Fruit fly (Drosophila melanogaster) whole organism, embryonic: ENCODE measurements around the gene CG42749.
A peak's percentile ranks its signal among the peaks of the same experiment; 100 is the strongest.

Experiments used
- Bteb2 ChIP-seq: fragments of 200-800 bp; sonication (Bioruptor generic); optimal IDR thresholded peaks from 2 replicates; lab custom pipeline; 2016; ENCODE audit warnings: missing biosample characterization, missing genetic modification characterization
- CG10147 ChIP-seq: fragments of 200-800 bp; sonication (Bioruptor generic); optimal IDR thresholded peaks from 2 replicates; lab custom pipeline; 2019; ENCODE audit warnings: missing biosample characterization, mild to moderate bottlenecking, missing genetic modification characterization, moderate library complexity
- CG10654 ChIP-seq: fragments of 200-800 bp; sonication (Bioruptor generic); optimal IDR thresholded peaks from 2 replicates; lab custom pipeline; 2016; ENCODE audit warnings: missing biosample characterization, missing genetic modification characterization
- CG10959 ChIP-seq: fragments of 200-800 bp; sonication (Bioruptor generic); IDR thresholded peaks from 2 replicates; pipeline ENCODE4 v1.3.6; 2022; ENCODE audit warnings: missing biosample characterization, missing genetic modification characterization
- CG11723 ChIP-seq: fragments of 200-800 bp; sonication (Bioruptor generic); optimal IDR thresholded peaks from 2 replicates; lab custom pipeline; 2017; ENCODE audit warnings: missing biosample characterization, mild to moderate bottlenecking, missing genetic modification characterization
- CG12071 ChIP-seq: fragments of 200-800 bp; sonication (Bioruptor generic); optimal IDR thresholded peaks from 3 replicates; lab custom pipeline; 2018; ENCODE audit warnings: missing biosample characterization, mild to moderate bottlenecking, missing genetic modification characterization
- CG12104 ChIP-seq: fragments of 200-800 bp; sonication (Bioruptor generic); optimal IDR thresholded peaks from 3 replicates; lab custom pipeline; 2016; ENCODE audit warnings: missing biosample characterization, missing genetic modification characterization
- CG12155 ChIP-seq: fragments of 200-800 bp; sonication (Bioruptor generic); optimal IDR thresholded peaks from 3 replicates; lab custom pipeline; 2016; ENCODE audit warnings: missing biosample characterization, missing genetic modification characterization
- CG12219 ChIP-seq: fragments of 200-800 bp; sonication (Bioruptor generic); optimal IDR thresholded peaks from 3 replicates; lab custom pipeline; 2018; ENCODE audit warnings: missing biosample characterization, mild to moderate bottlenecking, missing genetic modification characterization
- CG13287 ChIP-seq: fragments of 200-800 bp; sonication (Bioruptor generic); IDR thresholded peaks from 2 replicates; pipeline ENCODE4 v1.3.6; 2022; ENCODE audit warnings: missing biosample characterization, missing genetic modification characterization; ENCODE audit not compliant: partially characterized antibody
- CG14965 ChIP-seq: fragments of 200-800 bp; sonication (Bioruptor generic); optimal IDR thresholded peaks from 2 replicates; lab custom pipeline; 2016; ENCODE audit warnings: missing biosample characterization, missing genetic modification characterization, borderline replicate concordance
- CG15514 ChIP-seq: fragments of 200-800 bp; sonication (Bioruptor generic); optimal IDR thresholded peaks from 3 replicates; lab custom pipeline; 2017; ENCODE audit warnings: missing biosample characterization, missing genetic modification characterization, mild to moderate bottlenecking, moderate library complexity, missing genetic modification reagents
- CG17359 ChIP-seq: fragments of 200-800 bp; sonication (Bioruptor generic); optimal IDR thresholded peaks from 3 replicates; lab custom pipeline; 2018; ENCODE audit warnings: missing biosample characterization, mild to moderate bottlenecking, missing genetic modification characterization, moderate library complexity
- CG1792 ChIP-seq: fragments of 200-800 bp; sonication (Bioruptor generic); optimal IDR thresholded peaks from 2 replicates; lab custom pipeline; 2016; ENCODE audit warnings: missing biosample characterization, missing genetic modification characterization
- CG18619 ChIP-seq: fragments of 200-800 bp; sonication (Bioruptor generic); optimal IDR thresholded peaks from 3 replicates; lab custom pipeline; 2017; ENCODE audit warnings: missing biosample characterization, mild to moderate bottlenecking, missing genetic modification characterization
- CG2875 ChIP-seq: fragments of 200-800 bp; sonication (Bioruptor generic); optimal IDR thresholded peaks from 2 replicates; lab custom pipeline; 2017; ENCODE audit warnings: missing biosample characterization, mild to moderate bottlenecking, missing genetic modification characterization, missing genetic modification reagents
- CG31441 ChIP-seq: fragments of 200-800 bp; sonication (Bioruptor generic); IDR thresholded peaks from 2 replicates; pipeline ENCODE4 v1.3.6; 2022; ENCODE audit warnings: missing biosample characterization, missing genetic modification characterization
- CG33557 ChIP-seq: fragments of 200-800 bp; sonication (Bioruptor generic); optimal IDR thresholded peaks from 2 replicates; lab custom pipeline; 2019; ENCODE audit warnings: missing biosample characterization, mild to moderate bottlenecking, missing genetic modification characterization, moderate library complexity
- CG4730 ChIP-seq: fragments of 200-800 bp; sonication (Bioruptor generic); IDR thresholded peaks from 2 replicates; pipeline ENCODE4 v1.3.6; 2022; ENCODE audit warnings: missing biosample characterization, missing genetic modification characterization
- CG7271 ChIP-seq: fragments of 200-800 bp; sonication (Bioruptor generic); optimal IDR thresholded peaks from 2 replicates; lab custom pipeline; 2018; ENCODE audit warnings: missing biosample characterization, mild to moderate bottlenecking, missing genetic modification characterization, moderate library complexity
- CG8359 ChIP-seq: fragments of 200-800 bp; sonication (Bioruptor generic); optimal IDR thresholded peaks from 2 replicates; lab custom pipeline; 2017; ENCODE audit warnings: missing biosample characterization, mild to moderate bottlenecking, missing genetic modification characterization, borderline replicate concordance
- CG8765 ChIP-seq: fragments of 200-800 bp; sonication (Bioruptor generic); IDR thresholded peaks from 2 replicates; pipeline ENCODE4 v1.3.6; 2022; ENCODE audit warnings: missing biosample characterization, missing genetic modification characterization
- CG9437 ChIP-seq: fragments of 200-800 bp; sonication (Bioruptor generic); optimal IDR thresholded peaks from 2 replicates; lab custom pipeline; 2018; ENCODE audit warnings: missing biosample characterization, mild to moderate bottlenecking, missing genetic modification characterization
- D19A ChIP-seq: fragments of 200-800 bp; optimal IDR thresholded peaks from 3 replicates; lab custom pipeline; 2019; ENCODE audit warnings: missing biosample characterization, mild to moderate bottlenecking, missing genetic modification characterization, moderate library complexity
- Deaf1 ChIP-seq: fragments of 200-800 bp; optimal IDR thresholded peaks from 3 replicates; lab custom pipeline; 2019; ENCODE audit warnings: missing biosample characterization, mild to moderate bottlenecking, missing genetic modification characterization, moderate library complexity
- Dfd ChIP-seq, 2 experiments: fragments of >200 bp; optimal IDR thresholded peaks; 2 replicates each; lab custom pipeline; 2017; ENCODE audit warnings: missing biosample characterization in 2 of 2, missing genetic modification characterization in 2 of 2
- Dip3 ChIP-seq: fragments of 200-800 bp; sonication (Bioruptor generic); optimal IDR thresholded peaks from 3 replicates; lab custom pipeline; 2016; ENCODE audit warnings: missing biosample characterization, missing genetic modification characterization
- Fer1 ChIP-seq: fragments of 200-800 bp; sonication (Bioruptor generic); optimal IDR thresholded peaks from 2 replicates; lab custom pipeline; 2017; ENCODE audit warnings: missing biosample characterization, mild to moderate bottlenecking, missing genetic modification characterization
- Myb ChIP-seq: fragments of 200-800 bp; sonication (Bioruptor generic); optimal IDR thresholded peaks from 2 replicates; lab custom pipeline; 2016; ENCODE audit warnings: missing biosample characterization, missing genetic modification characterization
- Neu2 ChIP-seq: fragments of 200-800 bp; sonication (Bioruptor generic); optimal IDR thresholded peaks from 3 replicates; lab custom pipeline; 2016; ENCODE audit warnings: missing biosample characterization, missing genetic modification characterization, borderline replicate concordance
- Rfx ChIP-seq: fragments of 200-800 bp; sonication (Bioruptor generic); IDR thresholded peaks from 2 replicates; pipeline ENCODE4 v1.3.6; 2022; ENCODE audit warnings: missing biosample characterization, missing genetic modification characterization
- Usf ChIP-seq: fragments of 200-800 bp; sonication (Bioruptor generic); optimal IDR thresholded peaks from 2 replicates; lab custom pipeline; 2017; ENCODE audit warnings: missing genotype, missing biosample characterization, missing genetic modification characterization
- dan ChIP-seq: fragments of 200-800 bp; sonication (Bioruptor generic); IDR thresholded peaks from 2 replicates; pipeline ENCODE4 v1.3.6; 2022; ENCODE audit warnings: missing biosample characterization, missing genetic modification characterization
- emc ChIP-seq: fragments of 200-800 bp; sonication (Bioruptor generic); optimal IDR thresholded peaks from 2 replicates; lab custom pipeline; 2016; ENCODE audit warnings: missing biosample characterization, missing genetic modification characterization
- gfzf ChIP-seq: fragments of 200-800 bp; sonication (Bioruptor generic); optimal IDR thresholded peaks from 2 replicates; lab custom pipeline; 2016; ENCODE audit warnings: missing biosample characterization, mild to moderate bottlenecking, missing genetic modification characterization, moderate library complexity
- insv ChIP-seq, 2 experiments: fragments of 200-800 bp; sonication (Bioruptor generic); optimal IDR thresholded peaks; 3 replicates each; lab custom pipeline; 2016 to 2018; ENCODE audit warnings: missing biosample characterization in 2 of 2, missing genetic modification characterization in 2 of 2
- kay ChIP-seq: fragments of 200-800 bp; sonication (Bioruptor generic); optimal IDR thresholded peaks from 2 replicates; lab custom pipeline; 2016; ENCODE audit warnings: missing biosample characterization, missing genetic modification characterization
- ken ChIP-seq: fragments of 200-800 bp; sonication (Bioruptor generic); IDR thresholded peaks from 3 replicates; pipeline ENCODE4 v1.3.6; 2022; ENCODE audit warnings: missing biosample characterization, missing genetic modification characterization
- lmd ChIP-seq: fragments of 200-800 bp; sonication (Bioruptor generic); IDR thresholded peaks from 2 replicates; pipeline ENCODE4 v1.3.6; 2022; ENCODE audit warnings: missing biosample characterization, missing genetic modification characterization
- p53 ChIP-seq: fragments of 200-800 bp; sonication (Bioruptor generic); optimal IDR thresholded peaks from 2 replicates; lab custom pipeline; 2016; ENCODE audit warnings: missing biosample characterization, missing genetic modification characterization
- pita ChIP-seq: fragments of 200-800 bp; sonication (Bioruptor generic); optimal IDR thresholded peaks from 2 replicates; lab custom pipeline; 2017; ENCODE audit warnings: missing biosample characterization, mild to moderate bottlenecking, missing genetic modification characterization
- pum ChIP-seq: fragments of 200-800 bp; sonication (Bioruptor generic); optimal IDR thresholded peaks from 2 replicates; lab custom pipeline; 2016; ENCODE audit warnings: missing biosample characterization, missing genetic modification characterization
- run ChIP-seq: fragments of 200-800 bp; sonication (Bioruptor generic); optimal IDR thresholded peaks from 3 replicates; lab custom pipeline; 2018; ENCODE audit warnings: missing biosample characterization, mild to moderate bottlenecking, missing genetic modification characterization
- slbo ChIP-seq: fragments of 200-800 bp; sonication (Bioruptor generic); IDR thresholded peaks from 2 replicates; pipeline ENCODE4 v1.3.6; 2022; ENCODE audit warnings: missing biosample characterization, missing genetic modification characterization
- sob ChIP-seq: fragments of 200-800 bp; sonication (Bioruptor generic); IDR thresholded peaks from 2 replicates; pipeline ENCODE4 v1.3.6; 2022; ENCODE audit warnings: missing biosample characterization, missing genetic modification characterization
- stc ChIP-seq: fragments of 200-800 bp; sonication (Bioruptor generic); IDR thresholded peaks from 2 replicates; pipeline ENCODE4 v1.3.6; 2022; ENCODE audit warnings: missing biosample characterization, missing genetic modification characterization
- tin ChIP-seq: fragments of 200-800 bp; sonication (Bioruptor generic); optimal IDR thresholded peaks from 3 replicates; lab custom pipeline; 2016; ENCODE audit warnings: missing biosample characterization, missing genetic modification characterization
- unc-4 ChIP-seq: fragments of 200-800 bp; sonication (Bioruptor generic); IDR thresholded peaks from 2 replicates; pipeline ENCODE4 v1.3.6; 2022; ENCODE audit warnings: missing biosample characterization, missing genetic modification characterization; ENCODE audit not compliant: partially characterized antibody
- unpg ChIP-seq: fragments of 200-800 bp; sonication (Bioruptor generic); optimal IDR thresholded peaks from 3 replicates; lab custom pipeline; 2018; ENCODE audit warnings: missing biosample characterization, mild to moderate bottlenecking, missing genetic modification characterization, moderate library complexity
- wor ChIP-seq: fragments of 200-800 bp; sonication (Bioruptor generic); IDR thresholded peaks from 2 replicates; pipeline ENCODE4 v1.3.6; 2022; ENCODE audit warnings: missing biosample characterization, missing genetic modification characterization
- yki ChIP-seq: fragments of >200 bp; optimal IDR thresholded peaks from 3 replicates; lab custom pipeline; 2018

CG42749 gene

dm6 chrX:5332259-5332862 lies 36.5 kb downstream of the CG42749 start, which contains the start of gene CanB (continued):
- TF ChIP-seq CG9437 = no peak
- no peak for TF ChIP-seq CG10147 (GFP tag; lab: Kevin White, UChicago)
- no peak for TF ChIP-seq CG4730
- no peak for TF ChIP-seq CG18619 (GFP tag; lab: Kevin White, UChicago)
- TF ChIP-seq insv (GFP tag; optimal IDR thresholded peaks at IDR 0.05; lab: Kevin White, UChicago) = no peak
- peak; percentile 11 for TF ChIP-seq Fer1
- TF ChIP-seq CG17359 = no peak
- TF ChIP-seq sob (GFP tag; lab: Robert Waterston, UW) = no peak
- TF ChIP-seq CG31441 (GFP tag; lab: Robert Waterston, UW) = no peak
- no peak for TF ChIP-seq CG14965 (GFP tag; lab: Kevin White, UChicago)
- no peak for TF ChIP-seq pum
- no peak for TF ChIP-seq Deaf1 (tag; lab: Kevin White, UChicago)
- no peak for TF ChIP-seq CG7271 (tag; lab: Kevin White, UChicago)
- no peak for TF ChIP-seq ken (GFP tag; lab: Robert Waterston, UW)
- TF ChIP-seq slbo (GFP tag; lab: Robert Waterston, UW) = no peak; the same call in 1 of the 2 replicates
- TF ChIP-seq CG2875 (GFP tag; lab: Kevin White, UChicago) = no peak
- peak; percentile 32 for TF ChIP-seq CG12155
- TF ChIP-seq stc (GFP tag; lab: Robert Waterston, UW) = no peak
- TF ChIP-seq CG13287 (GFP tag; lab: Robert Waterston, UW) = peak; percentile 67
- no peak for TF ChIP-seq Neu2 (GFP tag; lab: Kevin White, UChicago)
- TF ChIP-seq Bteb2 (GFP tag; lab: Kevin White, UChicago) = no peak
- TF ChIP-seq dan (GFP tag; lab: Robert Waterston, UW) = no peak
- no peak for TF ChIP-seq run (tag; lab: Kevin White, UChicago)
- TF ChIP-seq CG11723 (GFP tag; lab: Kevin White, UChicago) = no peak
- TF ChIP-seq Usf (GFP tag; lab: Kevin White, UChicago) = no peak
- TF ChIP-seq CG10654 (GFP tag; lab: Kevin White, UChicago) = no peak
- no peak for TF ChIP-seq emc
- TF ChIP-seq lmd = 0 out of 2 replicates have a peak, but pooled peaks have one; percentile 10
- TF ChIP-seq unpg (GFP tag; lab: Kevin White, UChicago) = no peak
- TF ChIP-seq kay (GFP tag; lab: Kevin White, UChicago) = no peak
- no peak for TF ChIP-seq CG33557 (GFP tag; lab: Kevin White, UChicago)
- TF ChIP-seq CG15514 (GFP tag; lab: Kevin White, UChicago) = peak; percentile 34
- no peak for TF ChIP-seq yki (lab: Kevin White, UChicago)
- TF ChIP-seq CG12104 (GFP tag; lab: Kevin White, UChicago) = no peak
- TF ChIP-seq gfzf (GFP tag; lab: Kevin White, UChicago) = peak; percentile 68
- no peak for TF ChIP-seq CG8359 (GFP tag; lab: Kevin White, UChicago)
- TF ChIP-seq unc-4 (GFP tag; lab: Robert Waterston, UW) = peak; percentile 66
- TF ChIP-seq Dfd (GFP tag; optimal IDR thresholded peaks at IDR 0.05; lab: Kevin White, UChicago) = no peak
- TF ChIP-seq Myb (GFP tag; lab: Kevin White, UChicago) = no peak
- TF ChIP-seq Rfx (GFP tag; lab: Robert Waterston, UW) = peak; percentile 41; the same call in 1 of the 2 replicates
- no peak for TF ChIP-seq wor
- TF ChIP-seq CG8765 (GFP tag; lab: Robert Waterston, UW) = no peak
- TF ChIP-seq CG12219 (GFP tag; lab: Kevin White, UChicago) = no peak
- no peak for TF ChIP-seq CG10959
- no peak for TF ChIP-seq CG12071
- no peak for TF ChIP-seq Dip3 (GFP tag; lab: Kevin White, UChicago)
- TF ChIP-seq tin (GFP tag; lab: Kevin White, UChicago) = peak; percentile 28
- no peak for TF ChIP-seq p53 (GFP tag; lab: Kevin White, UChicago)
- no peak for TF ChIP-seq CG1792 (GFP tag; lab: Kevin White, UChicago)
- no peak for TF ChIP-seq pita (GFP tag; lab: Kevin White, UChicago)
- no peak for TF ChIP-seq D19A (tag; lab: Kevin White, UChicago)
